Fruit fly (Drosophila melanogaster) whole organism, embryonic: Measurements from ENCODE around the gene Fancd2.

Experiments used
- CG10147 ChIP-seq: fragments of 200-800 bp; sonication (Bioruptor generic); optimal IDR thresholded peaks from 2 replicates; lab custom pipeline; 2019; ENCODE audit warnings: missing biosample characterization, mild to moderate bottlenecking, missing genetic modification characterization, moderate library complexity
- CG10543 ChIP-seq: fragments of 200-800 bp; sonication (Bioruptor generic); optimal IDR thresholded peaks from 3 replicates; lab custom pipeline; 2017; ENCODE audit warnings: missing biosample characterization, mild to moderate bottlenecking, missing genetic modification characterization, moderate library complexity
- CG10979 ChIP-seq: fragments of 200-800 bp; sonication (Bioruptor generic); optimal IDR thresholded peaks from 2 replicates; lab custom pipeline; 2018; ENCODE audit warnings: missing biosample characterization, mild to moderate bottlenecking, missing genetic modification characterization, moderate library complexity
- CG12391 ChIP-seq: fragments of 200-800 bp; sonication (Bioruptor generic); optimal IDR thresholded peaks from 3 replicates; lab custom pipeline; 2018; ENCODE audit warnings: missing biosample characterization, mild to moderate bottlenecking, missing genetic modification characterization, moderate library complexity
- CG13624 ChIP-seq: fragments of 200-800 bp; sonication (Bioruptor generic); optimal IDR thresholded peaks from 2 replicates; lab custom pipeline; 2016; ENCODE audit warnings: missing biosample characterization, missing genetic modification characterization
- CG15011 ChIP-seq: fragments of 200-800 bp; sonication (Bioruptor generic); optimal IDR thresholded peaks from 3 replicates; lab custom pipeline; 2018; ENCODE audit warnings: missing biosample characterization, mild to moderate bottlenecking, missing genetic modification characterization
- CG15601 ChIP-seq: fragments of 200-800 bp; sonication (Bioruptor generic); optimal IDR thresholded peaks from 3 replicates; lab custom pipeline; 2019; ENCODE audit warnings: missing biosample characterization, mild to moderate bottlenecking, missing genetic modification characterization, moderate library complexity
- CG16779 ChIP-seq: fragments of 200-800 bp; sonication (Bioruptor generic); IDR thresholded peaks from 2 replicates; pipeline ENCODE4 v1.3.6; 2022; ENCODE audit warnings: missing biosample characterization, missing genetic modification characterization
- CG17612 ChIP-seq: fragments of 200-800 bp; sonication (Bioruptor generic); IDR thresholded peaks from 2 replicates; pipeline ENCODE4 v1.3.6; 2022; ENCODE audit warnings: missing biosample characterization, missing genetic modification characterization
- CG17802 ChIP-seq: fragments of 200-800 bp; sonication (Bioruptor generic); optimal IDR thresholded peaks from 2 replicates; lab custom pipeline; 2018; ENCODE audit warnings: missing biosample characterization, mild to moderate bottlenecking, missing genetic modification characterization, moderate library complexity
- CG33557 ChIP-seq: fragments of 200-800 bp; sonication (Bioruptor generic); optimal IDR thresholded peaks from 2 replicates; lab custom pipeline; 2019; ENCODE audit warnings: missing biosample characterization, mild to moderate bottlenecking, missing genetic modification characterization, moderate library complexity
- CG34376 ChIP-seq: fragments of 200-800 bp; sonication (Bioruptor generic); optimal IDR thresholded peaks from 2 replicates; lab custom pipeline; 2018; ENCODE audit warnings: missing biosample characterization, mild to moderate bottlenecking, missing genetic modification characterization
- CG4424 ChIP-seq: fragments of 200-800 bp; sonication (Bioruptor generic); optimal IDR thresholded peaks from 3 replicates; lab custom pipeline; 2016; ENCODE audit warnings: missing biosample characterization, missing genetic modification characterization
- CG6813 ChIP-seq: fragments of 200-800 bp; sonication (Bioruptor generic); optimal IDR thresholded peaks from 2 replicates; lab custom pipeline; 2017; ENCODE audit warnings: missing biosample characterization, missing genetic modification characterization, mild to moderate bottlenecking, moderate library complexity, missing genetic modification reagents
- CG8359 ChIP-seq: fragments of 200-800 bp; sonication (Bioruptor generic); optimal IDR thresholded peaks from 2 replicates; lab custom pipeline; 2017; ENCODE audit warnings: missing biosample characterization, mild to moderate bottlenecking, missing genetic modification characterization, borderline replicate concordance
- CG9876 ChIP-seq: fragments of 200-800 bp; sonication (Bioruptor generic); optimal IDR thresholded peaks from 2 replicates; lab custom pipeline; 2016; ENCODE audit warnings: missing biosample characterization, missing genetic modification characterization
- Dip3 ChIP-seq: fragments of 200-800 bp; sonication (Bioruptor generic); optimal IDR thresholded peaks from 3 replicates; lab custom pipeline; 2016; ENCODE audit warnings: missing biosample characterization, missing genetic modification characterization
- Drgx ChIP-seq: fragments of 200-800 bp; sonication (Bioruptor generic); IDR thresholded peaks from 2 replicates; pipeline ENCODE4 v1.3.6; 2022; ENCODE audit warnings: missing biosample characterization, missing genetic modification characterization
- ERR ChIP-seq: fragments of 200-800 bp; sonication (Bioruptor generic); optimal IDR thresholded peaks from 2 replicates; lab custom pipeline; 2016; ENCODE audit warnings: missing biosample characterization, missing genetic modification characterization
- Eip74EF ChIP-seq, 2 experiments: fragments of 200-800 bp in 1 of 2; fragments of >200 bp in 1 of 2; sonication (Bioruptor generic) in 1 of 2; optimal IDR thresholded peaks; 2 replicates each; lab custom pipeline; 2017 to 2019; ENCODE audit warnings: missing biosample characterization in 2 of 2, missing genetic modification characterization in 2 of 2, mild to moderate bottlenecking in 1 of 2, moderate library complexity in 1 of 2
- GATAe ChIP-seq: fragments of 200-800 bp; sonication (Bioruptor generic); conservative IDR thresholded peaks from 2 replicates; pipeline ENCODE4 v1.3.6; 2022; ENCODE audit warnings: missing biosample characterization, missing genetic modification characterization
- H2.0 ChIP-seq: fragments of 200-800 bp; sonication (Bioruptor generic); IDR thresholded peaks from 2 replicates; pipeline ENCODE4 v1.3.6; 2022; ENCODE audit warnings: missing biosample characterization, missing genetic modification characterization
- HLH4C ChIP-seq: fragments of 200-800 bp; sonication (Bioruptor generic); IDR thresholded peaks from 3 replicates; pipeline ENCODE4 v1.3.6; 2022; ENCODE audit warnings: missing biosample characterization, missing genetic modification characterization; ENCODE audit not compliant: partially characterized antibody
- Hey ChIP-seq: fragments of 200-800 bp; sonication (Bioruptor generic); optimal IDR thresholded peaks from 3 replicates; lab custom pipeline; 2018; ENCODE audit warnings: missing biosample characterization, mild to moderate bottlenecking, missing genetic modification characterization
- Max ChIP-seq: fragments of 200-800 bp; sonication (Bioruptor generic); optimal IDR thresholded peaks from 2 replicates; lab custom pipeline; 2016; ENCODE audit warnings: missing biosample characterization, mild to moderate bottlenecking, missing genetic modification characterization
- Neu2 ChIP-seq: fragments of 200-800 bp; sonication (Bioruptor generic); optimal IDR thresholded peaks from 3 replicates; lab custom pipeline; 2016; ENCODE audit warnings: missing biosample characterization, missing genetic modification characterization, borderline replicate concordance
- NfI ChIP-seq: fragments of 200-800 bp; sonication (Bioruptor generic); optimal IDR thresholded peaks from 3 replicates; lab custom pipeline; 2018; ENCODE audit warnings: missing biosample characterization, mild to moderate bottlenecking, missing genetic modification characterization, moderate library complexity
- Oli ChIP-seq: fragments of 200-800 bp; sonication (Bioruptor generic); optimal IDR thresholded peaks from 2 replicates; lab custom pipeline; 2018; ENCODE audit warnings: missing biosample characterization, mild to moderate bottlenecking, missing genetic modification characterization, moderate library complexity
- al ChIP-seq: fragments of 200-800 bp; sonication (Bioruptor generic); IDR thresholded peaks from 2 replicates; pipeline ENCODE4 v1.3.6; 2022; ENCODE audit warnings: missing biosample characterization, missing genetic modification characterization
- bowl ChIP-seq: fragments of 200-800 bp; sonication (Bioruptor generic); IDR thresholded peaks from 2 replicates; pipeline ENCODE4 v1.3.6; 2022; ENCODE audit warnings: missing biosample characterization, missing genetic modification characterization
- crc ChIP-seq: fragments of 200-800 bp; sonication (Bioruptor generic); optimal IDR thresholded peaks from 2 replicates; lab custom pipeline; 2016; ENCODE audit warnings: missing biosample characterization, missing genetic modification characterization
- crol ChIP-seq: fragments of 200-800 bp; sonication (Bioruptor generic); IDR thresholded peaks from 2 replicates; pipeline ENCODE4 v1.3.6; 2022; ENCODE audit warnings: missing biosample characterization, missing genetic modification characterization
- dimm ChIP-seq: fragments of 200-800 bp; sonication (Bioruptor generic); IDR thresholded peaks from 2 replicates; pipeline ENCODE4 v1.3.6; 2022; ENCODE audit warnings: missing biosample characterization, missing genetic modification characterization
- dpn ChIP-seq, 2 experiments: fragments of 200-800 bp; sonication (Bioruptor generic); optimal IDR thresholded peaks; 3 replicates each; lab custom pipeline; 2016; ENCODE audit warnings: missing biosample characterization in 2 of 2, missing genetic modification characterization in 2 of 2
- fd3F ChIP-seq: fragments of 200-800 bp; sonication (Bioruptor generic); optimal IDR thresholded peaks from 2 replicates; lab custom pipeline; 2018; ENCODE audit warnings: missing biosample characterization, mild to moderate bottlenecking, missing genetic modification characterization, moderate library complexity
- fd64A ChIP-seq: fragments of 200-800 bp; sonication (Bioruptor generic); optimal IDR thresholded peaks from 3 replicates; lab custom pipeline; 2018; ENCODE audit warnings: missing biosample characterization, mild to moderate bottlenecking, missing genetic modification characterization
- fu2 ChIP-seq: fragments of 200-800 bp; sonication (Bioruptor generic); optimal IDR thresholded peaks from 2 replicates; lab custom pipeline; 2016; ENCODE audit warnings: missing biosample characterization, missing genetic modification characterization
- gcm2 ChIP-seq: fragments of 200-800 bp; sonication (Bioruptor generic); optimal IDR thresholded peaks from 2 replicates; lab custom pipeline; 2016; ENCODE audit warnings: missing biosample characterization, missing genetic modification characterization
- hb ChIP-seq: fragments of 200-800 bp; sonication (Bioruptor generic); IDR thresholded peaks from 3 replicates; pipeline ENCODE4 v1.3.6; 2022; ENCODE audit warnings: missing biosample characterization, missing genetic modification characterization; ENCODE audit not compliant: partially characterized antibody
- hth ChIP-seq: fragments of >200 bp; optimal IDR thresholded peaks from 2 replicates; lab custom pipeline; 2017; ENCODE audit warnings: inconsistent platforms
- ind ChIP-seq: fragments of 200-800 bp; sonication (Bioruptor generic); optimal IDR thresholded peaks from 3 replicates; lab custom pipeline; 2016; ENCODE audit warnings: missing biosample characterization, missing genetic modification characterization
- nerfin-1 ChIP-seq: fragments of 200-800 bp; sonication (Bioruptor generic); optimal IDR thresholded peaks from 3 replicates; lab custom pipeline; 2019; ENCODE audit warnings: missing biosample characterization, mild to moderate bottlenecking, missing genetic modification characterization, moderate library complexity
- nom ChIP-seq: fragments of 200-800 bp; sonication (Bioruptor generic); optimal IDR thresholded peaks from 2 replicates; lab custom pipeline; 2017; ENCODE audit warnings: missing biosample characterization, missing genetic modification characterization, mild to moderate bottlenecking, moderate library complexity, missing genetic modification reagents
- pan ChIP-seq, 4 experiments: fragments of >200 bp in 3 of 4; fragments of 200-800 bp in 1 of 4; sonication (Bioruptor generic) in 1 of 4; optimal IDR thresholded peaks in 3 of 4; IDR thresholded peaks in 1 of 4; 2 replicates each; pipeline versions ENCODE4 v1.3.6 to Lab custom; 2017 to 2022; ENCODE audit warnings: missing biosample characterization in 2 of 4, missing genetic modification characterization in 2 of 4, mixed read lengths in 1 of 4
- ranshi ChIP-seq: fragments of 200-800 bp; sonication (Bioruptor generic); IDR thresholded peaks from 2 replicates; pipeline ENCODE4 v1.3.6; 2022; ENCODE audit warnings: missing biosample characterization, missing genetic modification characterization
- sima ChIP-seq: fragments of 200-800 bp; sonication (Bioruptor generic); optimal IDR thresholded peaks from 2 replicates; lab custom pipeline; 2016; ENCODE audit warnings: missing biosample characterization, missing genetic modification characterization
- so ChIP-seq: fragments of 200-800 bp; sonication (Bioruptor generic); IDR thresholded peaks from 3 replicates; pipeline ENCODE4 v1.3.6; 2022; ENCODE audit warnings: missing biosample characterization, missing genetic modification characterization
- ssp ChIP-seq: fragments of 200-800 bp; sonication (Bioruptor generic); IDR thresholded peaks from 2 replicates; pipeline ENCODE4 v1.3.6; 2022; ENCODE audit warnings: missing biosample characterization, missing genetic modification characterization
- tap ChIP-seq: fragments of 200-800 bp; optimal IDR thresholded peaks from 3 replicates; lab custom pipeline; 2019; ENCODE audit warnings: missing biosample characterization, mild to moderate bottlenecking, missing genetic modification characterization, moderate library complexity
- zen ChIP-seq: fragments of 200-800 bp; sonication (Bioruptor generic); optimal IDR thresholded peaks from 3 replicates; lab custom pipeline; 2018; ENCODE audit warnings: missing biosample characterization, mild to moderate bottlenecking, missing genetic modification characterization, moderate library complexity

Gene Fancd2

DNA sequence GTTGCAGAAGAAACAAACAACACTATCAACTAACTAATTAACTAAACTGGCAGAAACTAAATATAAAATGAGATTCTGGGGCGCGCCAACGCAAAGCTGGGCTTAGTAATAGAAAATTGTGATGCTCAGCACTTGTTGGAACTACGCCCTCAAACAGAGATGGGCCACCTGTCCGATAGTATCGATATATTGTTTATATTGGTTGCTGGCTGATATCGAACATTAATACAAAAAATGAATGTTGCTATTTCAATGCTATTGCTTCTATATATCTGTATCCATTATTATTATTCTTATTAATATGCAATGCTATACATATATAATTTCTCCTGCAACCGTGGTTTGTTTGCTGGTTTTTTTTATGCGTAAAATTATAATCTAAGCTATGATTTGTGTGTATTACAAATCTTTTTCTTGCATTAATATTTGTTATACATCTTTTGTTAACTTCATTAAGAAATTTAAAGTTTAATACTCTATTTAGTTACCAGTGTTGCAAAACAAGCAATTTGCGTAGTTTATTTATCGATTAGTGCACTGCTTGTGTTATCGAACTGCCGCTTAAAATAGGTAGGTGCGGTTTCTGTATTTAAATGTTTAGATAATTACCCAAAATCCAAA lies 53.7 kb downstream of the Fancd2 start, which contains the start of gene CG31195 (continued):
- TF ChIP-seq CG10543 (GFP tag; lab: Kevin White, UChicago) = no peak
- TF ChIP-seq fd3F (GFP tag; lab: Kevin White, UChicago) = no peak
- no peak for TF ChIP-seq ranshi
- peak; percentile 37 for TF ChIP-seq CG12391 (tag; lab: Kevin White, UChicago)
- peak; percentile 75 for TF ChIP-seq HLH4C
- TF ChIP-seq CG17802 (tag; lab: Kevin White, UChicago) = no peak
- no peak for TF ChIP-seq NfI
- TF ChIP-seq ind (GFP tag; lab: Kevin White, UChicago) = peak; percentile 2
- no peak for TF ChIP-seq Max
- TF ChIP-seq crol (GFP tag; lab: Robert Waterston, UW) = no peak
- peak; percentile 9 for TF ChIP-seq CG4424 (GFP tag; lab: Kevin White, UChicago)
- TF ChIP-seq Oli = no peak
- no peak for TF ChIP-seq Eip74EF (GFP tag; optimal IDR thresholded peaks at IDR 0.05; lab: Kevin White, UChicago)
- peak; percentile 67 for TF ChIP-seq zen
- TF ChIP-seq CG15011 (GFP tag; lab: Kevin White, UChicago) = no peak
- TF ChIP-seq fu2 (GFP tag; lab: Kevin White, UChicago) = no peak
- TF ChIP-seq nom = no peak
- TF ChIP-seq ssp (GFP tag; lab: Robert Waterston, UW) = no peak
- TF ChIP-seq CG33557 (GFP tag; lab: Kevin White, UChicago) = no peak
- TF ChIP-seq dimm = no peak
- no peak for TF ChIP-seq Drgx (GFP tag; lab: Robert Waterston, UW)
- no peak for TF ChIP-seq CG6813 (GFP tag; lab: Kevin White, UChicago)
- TF ChIP-seq CG10979 (tag; lab: Kevin White, UChicago) = no peak
- TF ChIP-seq CG16779 = no peak
- no peak for TF ChIP-seq bowl (GFP tag; lab: Robert Waterston, UW)
- no peak for TF ChIP-seq tap (tag; lab: Kevin White, UChicago)
- no peak for TF ChIP-seq CG17612
- TF ChIP-seq sima = no peak
- TF ChIP-seq nerfin-1 (tag; lab: Kevin White, UChicago) = peak; percentile 59
- no peak for TF ChIP-seq al (GFP tag; lab: Robert Waterston, UW)
- TF ChIP-seq fd64A (GFP tag; lab: Kevin White, UChicago) = no peak
- TF ChIP-seq CG15601 (tag; lab: Kevin White, UChicago) = no peak
- no peak for TF ChIP-seq Hey (tag; lab: Kevin White, UChicago)
- peak; percentile 62; the same call in 2 of the 3 replicates for TF ChIP-seq hb (GFP tag; lab: Robert Waterston, UW)
- TF ChIP-seq CG13624 (GFP tag; lab: Kevin White, UChicago) = peak; percentile 17
- no peak for TF ChIP-seq pan (optimal IDR thresholded peaks at IDR 0.05; lab: Kevin White, UChicago)
- no peak for TF ChIP-seq pan (GFP tag; optimal IDR thresholded peaks at IDR 0.05 in 1 of 2, IDR thresholded peaks at IDR 0.05 in 1 of 2)
- no peak for TF ChIP-seq Neu2 (GFP tag; lab: Kevin White, UChicago)
- TF ChIP-seq Dip3 = no peak
- no peak for TF ChIP-seq GATAe (GFP tag; lab: Robert Waterston, UW)
- no peak for TF ChIP-seq H2.0 (GFP tag; lab: Robert Waterston, UW)
- no peak for TF ChIP-seq CG8359 (GFP tag; lab: Kevin White, UChicago)
- no peak for TF ChIP-seq hth (lab: Kevin White, UChicago)
- no peak for TF ChIP-seq CG9876 (GFP tag; lab: Kevin White, UChicago)
- TF ChIP-seq CG10147 (GFP tag; lab: Kevin White, UChicago) = no peak
- no peak for TF ChIP-seq dpn (GFP tag; optimal IDR thresholded peaks at IDR 0.05; lab: Kevin White, UChicago)
- TF ChIP-seq crc (GFP tag; lab: Kevin White, UChicago) = no peak
- no peak for TF ChIP-seq CG34376 (GFP tag; lab: Kevin White, UChicago)
- no peak for TF ChIP-seq gcm2 (GFP tag; lab: Kevin White, UChicago)
- TF ChIP-seq ERR (GFP tag; lab: Kevin White, UChicago) = no peak
- no peak for TF ChIP-seq so (GFP tag; lab: Robert Waterston, UW)
